Fruit fly (Drosophila melanogaster) whole organism, embryonic: ENCODE measurements around the gene Ir40a.

Source experiments
- Adf1 ChIP-seq: fragments of 200-800 bp; sonication (Bioruptor generic); IDR thresholded peaks from 2 replicates; pipeline ENCODE4 v1.3.6; 2022; ENCODE audit warnings: missing biosample characterization, missing genetic modification characterization
- CG10959 ChIP-seq: fragments of 200-800 bp; sonication (Bioruptor generic); IDR thresholded peaks from 2 replicates; pipeline ENCODE4 v1.3.6; 2022; ENCODE audit warnings: missing biosample characterization, missing genetic modification characterization
- CG13894 ChIP-seq: fragments of 200-800 bp; sonication (Bioruptor generic); optimal IDR thresholded peaks from 3 replicates; lab custom pipeline; 2018; ENCODE audit warnings: missing biosample characterization, mild to moderate bottlenecking, missing genetic modification characterization, moderate library complexity
- CG30403 ChIP-seq: fragments of 200-800 bp; sonication (Bioruptor generic); optimal IDR thresholded peaks from 3 replicates; lab custom pipeline; 2016; ENCODE audit warnings: missing biosample characterization, missing genetic modification characterization
- CG32532 ChIP-seq: fragments of 200-800 bp; sonication (Bioruptor generic); IDR thresholded peaks from 2 replicates; pipeline ENCODE4 v1.3.6; 2022; ENCODE audit warnings: missing biosample characterization, missing genetic modification characterization
- CG33213 ChIP-seq: fragments of 200-800 bp; sonication (Bioruptor generic); optimal IDR thresholded peaks from 3 replicates; lab custom pipeline; 2016; ENCODE audit warnings: missing biosample characterization, missing genetic modification characterization
- CG3995 ChIP-seq: fragments of 200-800 bp; sonication (Bioruptor generic); optimal IDR thresholded peaks from 3 replicates; lab custom pipeline; 2016; ENCODE audit warnings: missing biosample characterization, missing genetic modification characterization
- CG4328 ChIP-seq: fragments of 200-800 bp; sonication (Bioruptor generic); optimal IDR thresholded peaks from 3 replicates; lab custom pipeline; 2017; ENCODE audit warnings: missing biosample characterization, missing genetic modification reagents, missing genetic modification characterization
- CG4617 ChIP-seq: fragments of 200-800 bp; sonication (Bioruptor generic); optimal IDR thresholded peaks from 3 replicates; lab custom pipeline; 2016; ENCODE audit warnings: missing biosample characterization, missing genetic modification characterization, borderline replicate concordance
- CG6175 ChIP-seq: fragments of 200-800 bp; sonication (Bioruptor generic); IDR thresholded peaks from 3 replicates; pipeline ENCODE4 v1.3.6; 2022; ENCODE audit warnings: missing biosample characterization, missing genetic modification characterization
- CG8359 ChIP-seq: fragments of 200-800 bp; sonication (Bioruptor generic); optimal IDR thresholded peaks from 2 replicates; lab custom pipeline; 2017; ENCODE audit warnings: missing biosample characterization, mild to moderate bottlenecking, missing genetic modification characterization, borderline replicate concordance
- CG8478 ChIP-seq: fragments of >200 bp; optimal IDR thresholded peaks from 2 replicates; lab custom pipeline; 2018
- CG8765 ChIP-seq: fragments of 200-800 bp; sonication (Bioruptor generic); IDR thresholded peaks from 2 replicates; pipeline ENCODE4 v1.3.6; 2022; ENCODE audit warnings: missing biosample characterization, missing genetic modification characterization
- E2f1 ChIP-seq: fragments of 200-800 bp; sonication (Bioruptor generic); IDR thresholded peaks from 2 replicates; pipeline ENCODE4 v1.3.6; 2022; ENCODE audit warnings: missing biosample characterization, missing genetic modification characterization
- Fer3 ChIP-seq: fragments of 200-800 bp; sonication (Bioruptor generic); optimal IDR thresholded peaks from 2 replicates; lab custom pipeline; 2018; ENCODE audit warnings: missing biosample characterization, mild to moderate bottlenecking, missing genetic modification characterization, moderate library complexity
- HHEX ChIP-seq: fragments of 200-800 bp; sonication (Bioruptor generic); optimal IDR thresholded peaks from 3 replicates; lab custom pipeline; 2017; ENCODE audit warnings: missing biosample characterization, mild to moderate bottlenecking, missing genetic modification characterization, missing genetic modification reagents
- HLH3B ChIP-seq: fragments of 200-800 bp; sonication (Bioruptor generic); IDR thresholded peaks from 2 replicates; pipeline ENCODE4 v1.3.6; 2022; ENCODE audit warnings: missing biosample characterization, missing genetic modification characterization
- HLH4C ChIP-seq: fragments of 200-800 bp; sonication (Bioruptor generic); IDR thresholded peaks from 3 replicates; pipeline ENCODE4 v1.3.6; 2022; ENCODE audit warnings: missing biosample characterization, missing genetic modification characterization; ENCODE audit not compliant: partially characterized antibody
- Hey ChIP-seq: fragments of 200-800 bp; sonication (Bioruptor generic); optimal IDR thresholded peaks from 3 replicates; lab custom pipeline; 2018; ENCODE audit warnings: missing biosample characterization, mild to moderate bottlenecking, missing genetic modification characterization
- Hr51 ChIP-seq, 2 experiments: fragments of 200-800 bp; sonication (Bioruptor generic); optimal IDR thresholded peaks; 2 replicates in 1 of 2; 3 replicates in 1 of 2; lab custom pipeline; 2016 to 2018; ENCODE audit warnings: missing biosample characterization in 2 of 2, missing genetic modification characterization in 2 of 2, mild to moderate bottlenecking in 1 of 2, moderate library complexity in 1 of 2
- Hsf ChIP-seq: fragments of 200-800 bp; sonication (Bioruptor generic); optimal IDR thresholded peaks from 3 replicates; lab custom pipeline; 2016; ENCODE audit warnings: missing biosample characterization, missing genetic modification characterization
- Lim3 ChIP-seq: fragments of 200-800 bp; sonication (Bioruptor generic); IDR thresholded peaks from 2 replicates; pipeline ENCODE4 v1.3.6; 2022; ENCODE audit warnings: missing biosample characterization, missing genetic modification characterization
- MESR4 ChIP-seq: fragments of 200-800 bp; sonication (Bioruptor generic); optimal IDR thresholded peaks from 2 replicates; lab custom pipeline; 2018; ENCODE audit warnings: missing biosample characterization, mild to moderate bottlenecking, missing genetic modification characterization, moderate library complexity
- Med ChIP-seq: fragments of 200-800 bp; sonication (Bioruptor generic); peaks from one replicate; lab custom pipeline; 2016; ENCODE audit warnings: missing biosample characterization, missing genetic modification characterization, mild to moderate bottlenecking, inconsistent platforms, moderate library complexity
- Mrtf ChIP-seq: fragments of 200-800 bp; sonication (Bioruptor generic); IDR thresholded peaks from 3 replicates; pipeline ENCODE4 v1.3.6; 2022; ENCODE audit warnings: missing biosample characterization, missing genetic modification characterization
- Neu2 ChIP-seq: fragments of 200-800 bp; sonication (Bioruptor generic); optimal IDR thresholded peaks from 3 replicates; lab custom pipeline; 2016; ENCODE audit warnings: missing biosample characterization, missing genetic modification characterization, borderline replicate concordance
- Rx ChIP-seq: fragments of 200-800 bp; sonication (Bioruptor generic); IDR thresholded peaks from 2 replicates; pipeline ENCODE4 v1.3.6; 2022; ENCODE audit warnings: missing biosample characterization, missing genetic modification characterization
- Vsx1 ChIP-seq: fragments of 200-800 bp; sonication (Bioruptor generic); optimal IDR thresholded peaks from 2 replicates; lab custom pipeline; 2017; ENCODE audit warnings: missing biosample characterization, mild to moderate bottlenecking, missing genetic modification characterization, missing genetic modification reagents
- abd-A ChIP-seq: fragments of 200-800 bp; sonication (Bioruptor generic); optimal IDR thresholded peaks from 3 replicates; lab custom pipeline; 2019; ENCODE audit warnings: missing biosample characterization, mild to moderate bottlenecking, missing genetic modification characterization, moderate library complexity
- bcd ChIP-seq: fragments of 200-800 bp; sonication (Bioruptor generic); optimal IDR thresholded peaks from 2 replicates; lab custom pipeline; 2017; ENCODE audit warnings: missing biosample characterization, mild to moderate bottlenecking, missing genetic modification characterization
- cad ChIP-seq: fragments of >200 bp; optimal IDR thresholded peaks from 2 replicates; lab custom pipeline; 2017; ENCODE audit warnings: missing biosample characterization, missing genetic modification characterization
- cas ChIP-seq: fragments of 200-800 bp; sonication (Bioruptor generic); IDR thresholded peaks from 2 replicates; pipeline ENCODE4 v1.3.6; 2022; ENCODE audit warnings: missing biosample characterization, missing genetic modification characterization
- crc ChIP-seq: fragments of 200-800 bp; sonication (Bioruptor generic); optimal IDR thresholded peaks from 2 replicates; lab custom pipeline; 2016; ENCODE audit warnings: missing biosample characterization, missing genetic modification characterization
- en ChIP-seq: fragments of 200-800 bp; sonication (Bioruptor generic); optimal IDR thresholded peaks from 2 replicates; lab custom pipeline; 2016; ENCODE audit warnings: missing biosample characterization, missing genetic modification characterization
- gce ChIP-seq: fragments of 200-800 bp; sonication (Bioruptor generic); IDR thresholded peaks from 3 replicates; pipeline ENCODE4 v1.3.6; 2022; ENCODE audit warnings: missing biosample characterization, missing genetic modification characterization
- gcm2 ChIP-seq: fragments of 200-800 bp; sonication (Bioruptor generic); optimal IDR thresholded peaks from 2 replicates; lab custom pipeline; 2016; ENCODE audit warnings: missing biosample characterization, missing genetic modification characterization
- nerfin-1 ChIP-seq: fragments of 200-800 bp; sonication (Bioruptor generic); optimal IDR thresholded peaks from 3 replicates; lab custom pipeline; 2019; ENCODE audit warnings: missing biosample characterization, mild to moderate bottlenecking, missing genetic modification characterization, moderate library complexity
- nerfin-2 ChIP-seq: fragments of 200-800 bp; sonication (Bioruptor generic); IDR thresholded peaks from 2 replicates; pipeline ENCODE4 v1.3.6; 2022; ENCODE audit warnings: missing biosample characterization, missing genetic modification characterization; ENCODE audit not compliant: partially characterized antibody
- pfk ChIP-seq: fragments of 200-800 bp; sonication (Bioruptor generic); optimal IDR thresholded peaks from 2 replicates; lab custom pipeline; 2018; ENCODE audit warnings: missing biosample characterization, mild to moderate bottlenecking, missing genetic modification characterization, moderate library complexity
- phol ChIP-seq: fragments of 200-800 bp; sonication (Bioruptor generic); optimal IDR thresholded peaks from 3 replicates; lab custom pipeline; 2018; ENCODE audit warnings: missing biosample characterization, mild to moderate bottlenecking, missing genetic modification characterization, moderate library complexity
- prd ChIP-seq, 3 experiments: fragments of >200 bp in 2 of 3; fragments of 200-800 bp in 1 of 3; sonication (Bioruptor generic) in 1 of 3; optimal IDR thresholded peaks in 2 of 3; IDR thresholded peaks in 1 of 3; 2 replicates in 2 of 3; 3 replicates in 1 of 3; pipeline versions ENCODE4 v1.3.6 to Lab custom; 2017 to 2022; ENCODE audit warnings: missing biosample characterization in 1 of 3, missing genetic modification characterization in 1 of 3
- psq ChIP-seq: fragments of 200-800 bp; sonication (Bioruptor generic); optimal IDR thresholded peaks from 2 replicates; lab custom pipeline; 2017; ENCODE audit warnings: missing biosample characterization, missing genetic modification characterization
- pzg ChIP-seq: fragments of 200-800 bp; sonication (Bioruptor generic); optimal IDR thresholded peaks from 3 replicates; lab custom pipeline; 2018; ENCODE audit warnings: missing biosample characterization, mild to moderate bottlenecking, missing genetic modification characterization, moderate library complexity
- repo ChIP-seq: fragments of 200-800 bp; sonication (Bioruptor generic); optimal IDR thresholded peaks from 2 replicates; lab custom pipeline; 2016; ENCODE audit warnings: missing biosample characterization, missing genetic modification characterization
- rib ChIP-seq: fragments of 200-800 bp; sonication (Bioruptor generic); IDR thresholded peaks from 2 replicates; pipeline ENCODE4 v1.3.6; 2022; ENCODE audit warnings: missing biosample characterization, missing genetic modification characterization
- sd ChIP-seq: fragments of 200-800 bp; sonication (Bioruptor generic); optimal IDR thresholded peaks from 3 replicates; lab custom pipeline; 2018; ENCODE audit warnings: missing biosample characterization, mild to moderate bottlenecking, missing genetic modification characterization, moderate library complexity
- sisA ChIP-seq: fragments of 200-800 bp; sonication (Bioruptor generic); IDR thresholded peaks from 2 replicates; pipeline ENCODE4 v1.3.6; 2022; ENCODE audit warnings: missing biosample characterization, missing genetic modification characterization
- sob ChIP-seq: fragments of 200-800 bp; sonication (Bioruptor generic); IDR thresholded peaks from 2 replicates; pipeline ENCODE4 v1.3.6; 2022; ENCODE audit warnings: missing biosample characterization, missing genetic modification characterization
- ssp ChIP-seq: fragments of 200-800 bp; sonication (Bioruptor generic); IDR thresholded peaks from 2 replicates; pipeline ENCODE4 v1.3.6; 2022; ENCODE audit warnings: missing biosample characterization, missing genetic modification characterization
- stwl ChIP-seq: fragments of 200-800 bp; sonication (Bioruptor generic); optimal IDR thresholded peaks from 3 replicates; lab custom pipeline; 2018; ENCODE audit warnings: missing biosample characterization, mild to moderate bottlenecking, missing genetic modification characterization, moderate library complexity
- ttk ChIP-seq: fragments of 200-800 bp; sonication (Bioruptor generic); IDR thresholded peaks from 2 replicates; pipeline ENCODE4 v2.1.2; 2022; ENCODE audit warnings: missing biosample characterization, missing genetic modification characterization

Gene Ir40a

dm6 chr2L:22169044-22169515, 45.1 kb downstream of the Ir40a start, which contains the start of gene Clamp (continued):
- TF ChIP-seq phol (no peak), sisA (GFP tag; lab: Robert Waterston, UW) (no peak), ttk (GFP tag; lab: Robert Waterston, UW) (no peak), crc (no peak), sd (peak; percentile 48), Adf1 (GFP tag; lab: Robert Waterston, UW) (no peak), Rx (GFP tag; lab: Robert Waterston, UW) (no peak), bcd (GFP tag; lab: Kevin White, UChicago) (no peak), abd-A (no peak), cas (GFP tag; lab: Robert Waterston, UW) (no peak), prd (optimal IDR thresholded peaks at IDR 0.05; lab: Kevin White, UChicago) (no peak), prd (GFP tag; IDR thresholded peaks at IDR 0.05; lab: Robert Waterston, UW) (peak; percentile 19; the same call in 1 of the 3 replicates), CG30403 (GFP tag; lab: Kevin White, UChicago) (no peak), CG6175 (GFP tag; lab: Robert Waterston, UW) (no peak), repo (no peak), Hsf (GFP tag; lab: Kevin White, UChicago) (no peak), nerfin-2 (GFP tag; lab: Robert Waterston, UW) (no peak), Med (peak; percentile 76), HLH3B (GFP tag; lab: Robert Waterston, UW) (no peak), CG8478 (lab: Kevin White, UChicago) (no peak), HLH4C (GFP tag; lab: Robert Waterston, UW) (no peak), sob (GFP tag; lab: Robert Waterston, UW) (0 out of 2 replicates have a peak, but pooled peaks have one; percentile 25), ssp (GFP tag; lab: Robert Waterston, UW) (peak; percentile 100), psq (GFP tag; lab: Kevin White, UChicago) (no peak), E2f1 (GFP tag; lab: Robert Waterston, UW) (no peak), CG3995 (GFP tag; lab: Kevin White, UChicago) (peak; percentile 23), nerfin-1 (tag; lab: Kevin White, UChicago) (peak; percentile 18), CG4328 (GFP tag; lab: Kevin White, UChicago) (no peak), CG13894 (peak; percentile 40), MESR4 (GFP tag; lab: Kevin White, UChicago) (peak; percentile 46), HHEX (GFP tag; lab: Kevin White, UChicago) (no peak), Hey (no peak), CG8359 (GFP tag; lab: Kevin White, UChicago) (no peak), Neu2 (no peak), CG8765 (GFP tag; lab: Robert Waterston, UW) (no peak), Lim3 (GFP tag; lab: Robert Waterston, UW) (no peak), Fer3 (tag; lab: Kevin White, UChicago) (no peak), Hr51 (GFP tag; optimal IDR thresholded peaks at IDR 0.05; lab: Kevin White, UChicago) (no peak), pzg (peak; percentile 80), CG33213 (GFP tag; lab: Kevin White, UChicago) (peak; percentile 89), CG4617 (GFP tag; lab: Kevin White, UChicago) (no peak), CG32532 (GFP tag; lab: Robert Waterston, UW) (no peak), Vsx1 (GFP tag; lab: Kevin White, UChicago) (no peak), Mrtf (GFP tag; lab: Robert Waterston, UW) (no peak), pfk (GFP tag; lab: Kevin White, UChicago) (peak; percentile 54), rib (GFP tag; lab: Robert Waterston, UW) (no peak), en (GFP tag; lab: Kevin White, UChicago) (no peak), gcm2 (no peak), stwl (tag; lab: Kevin White, UChicago) (peak; percentile 49), gce (GFP tag; lab: Robert Waterston, UW) (no peak), CG10959 (no peak), cad (GFP tag; lab: Kevin White, UChicago) (no peak)
